Worm (Caenorhabditis elegans): Measurements from ENCODE around the gene F56D5.9.

- no peak for TF ChIP-seq aly-2 (tag; optimal IDR thresholded peaks at IDR 0.05)
- no peak for TF ChIP-seq fos-1 (tag; optimal IDR thresholded peaks at IDR 0.05)
- TF ChIP-seq ceh-16 (tag; optimal IDR thresholded peaks at IDR 0.05): no peak
- no peak for TF ChIP-seq lin-39 (tag; optimal IDR thresholded peaks at IDR 0.05)
- TF ChIP-seq elt-3 (tag; optimal IDR thresholded peaks at IDR 0.05): no peak
- TF ChIP-seq jun-1 (tag; optimal IDR thresholded peaks at IDR 0.05): no peak
- no peak for TF ChIP-seq nhr-12 (tag; optimal IDR thresholded peaks at IDR 0.05)
- TF ChIP-seq nhr-237 (tag; optimal IDR thresholded peaks at IDR 0.05): no peak
- no peak for TF ChIP-seq ztf-4 (tag; optimal IDR thresholded peaks at IDR 0.05)
Measured at ce11 chrIV:9450375-9450774, 28.1 kb upstream of the F56D5.9 start, which contains the start of gene cpin-1.

Data from whole organism, L3 larva.